Worm (Caenorhabditis elegans): ENCODE measurements around the gene jun-1.

DNA sequence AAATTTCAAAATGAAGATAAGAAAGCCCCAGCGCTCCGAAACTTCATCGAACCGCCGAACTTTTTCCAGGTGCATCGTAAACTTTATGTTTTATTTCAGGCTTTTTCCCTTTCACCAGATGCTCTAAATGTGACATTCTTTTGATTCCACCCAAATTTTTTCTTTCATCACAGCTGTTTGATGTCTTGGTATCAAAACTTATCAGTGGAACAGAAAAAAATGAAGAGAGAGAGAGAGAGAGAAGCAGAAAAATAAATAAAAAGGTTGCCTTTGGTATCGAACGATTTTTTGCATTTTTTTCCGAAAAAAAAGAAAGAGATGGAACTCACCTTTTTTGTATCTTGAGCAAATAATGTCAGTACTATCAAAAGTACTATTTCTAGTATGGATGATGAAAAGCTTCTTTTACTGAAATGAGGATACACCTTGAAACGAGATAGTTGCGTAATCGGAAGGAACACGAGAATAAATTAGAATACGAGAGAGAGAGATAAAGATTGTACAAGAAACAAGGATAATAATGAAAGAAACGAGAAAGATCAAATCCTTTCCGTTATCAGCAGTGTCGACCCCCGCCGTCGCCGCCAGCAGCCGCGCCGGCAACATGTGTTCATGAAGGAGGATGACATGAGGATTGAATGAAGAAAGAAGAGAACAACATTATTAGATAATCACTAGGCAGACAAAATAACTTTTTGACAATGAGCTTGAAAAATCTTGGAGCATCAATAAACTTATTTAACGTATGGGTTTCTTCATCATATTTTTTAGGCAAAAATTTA, 36.7 kb upstream of the jun-1 start:
- no peak for TF ChIP-seq nhr-25 (tag; optimal IDR thresholded peaks at IDR 0.05)
- no peak for TF ChIP-seq ztf-4 (tag; optimal IDR thresholded peaks at IDR 0.05)
- TF ChIP-seq unc-39 (tag; optimal IDR thresholded peaks at IDR 0.05), result no peak
- TF ChIP-seq eor-1 (tag; optimal IDR thresholded peaks at IDR 0.05), result no peak
- no peak for TF ChIP-seq fos-1 (tag; optimal IDR thresholded peaks at IDR 0.05)
- no peak for TF ChIP-seq jun-1 (tag; optimal IDR thresholded peaks at IDR 0.05)
